Worm (Caenorhabditis elegans) whole organism, midembryonic: ENCODE data around the gene C33C12.11.

Experiments used
- T22C8.4 ChIP-seq: fragments of 200-800 bp; sonication (Bioruptor generic); IDR thresholded peaks from 2 replicates; pipeline ENCODE4 v1.3.6; 2022; ENCODE audit warnings: missing genetic modification characterization, missing compliant biosample characterization
- cog-1 ChIP-seq: sonication (generic microtip); optimal IDR thresholded peaks from 2 replicates; lab custom pipeline; 2016; ENCODE audit warnings: missing genetic modification characterization, missing compliant biosample characterization
- flt-1 ChIP-seq: fragments of 200-800 bp; sonication (Bioruptor generic); IDR thresholded peaks from 2 replicates; pipeline ENCODE4 v1.3.6; 2022; ENCODE audit warnings: missing genetic modification characterization, missing compliant biosample characterization
- klf-2 ChIP-seq: fragments of 200-800 bp; sonication (Bioruptor generic); conservative IDR thresholded peaks from 2 replicates; pipeline ENCODE4 v1.3.6; 2022; ENCODE audit warnings: missing genetic modification reagents, missing genetic modification characterization, missing compliant biosample characterization
- med-1 ChIP-seq: sonication (generic microtip); optimal IDR thresholded peaks from 2 replicates; lab custom pipeline; 2017; ENCODE audit warnings: missing genetic modification characterization, mild to moderate bottlenecking, missing compliant biosample characterization, antibody characterized with exemption, missing genetic modification reagents; ENCODE audit not compliant: insufficient read depth
- ref-1 ChIP-seq: fragments of 200-800 bp; sonication (Bioruptor generic); conservative IDR thresholded peaks from 2 replicates; pipeline ENCODE4 v1.3.6; 2022; ENCODE audit warnings: missing genetic modification reagents, missing genetic modification characterization, missing compliant biosample characterization
- tab-1 ChIP-seq: fragments of 200-800 bp; sonication (Bioruptor generic); IDR thresholded peaks from 2 replicates; pipeline ENCODE4 v1.3.6; 2022; ENCODE audit warnings: missing genetic modification characterization, missing compliant biosample characterization
- ztf-23 ChIP-seq: fragments of 200-800 bp; sonication (Bioruptor generic); IDR thresholded peaks from 2 replicates; pipeline ENCODE4 v1.3.6; 2022; ENCODE audit warnings: missing genetic modification reagents, missing genetic modification characterization, missing compliant biosample characterization
- ztf-29 ChIP-seq: fragments of 200-800 bp; sonication (Bioruptor generic); IDR thresholded peaks from 2 replicates; pipeline ENCODE4 v1.3.6; 2022; ENCODE audit warnings: missing genetic modification reagents, missing genetic modification characterization, missing compliant biosample characterization

Gene C33C12.11

ce11 chrII:2191383-2191782, 27.8 kb upstream of the C33C12.11 start:
- TF ChIP-seq T22C8.4, result no peak
- TF ChIP-seq cog-1 (tag; lab: Kevin White, UChicago), result no peak
- TF ChIP-seq ztf-23 (GFP tag; lab: Robert Waterston, UW), result no peak
- no peak for TF ChIP-seq ref-1 (GFP tag; lab: Robert Waterston, UW)
- TF ChIP-seq med-1 (GFP tag; lab: Kevin White, UChicago), result no peak

DNA sequence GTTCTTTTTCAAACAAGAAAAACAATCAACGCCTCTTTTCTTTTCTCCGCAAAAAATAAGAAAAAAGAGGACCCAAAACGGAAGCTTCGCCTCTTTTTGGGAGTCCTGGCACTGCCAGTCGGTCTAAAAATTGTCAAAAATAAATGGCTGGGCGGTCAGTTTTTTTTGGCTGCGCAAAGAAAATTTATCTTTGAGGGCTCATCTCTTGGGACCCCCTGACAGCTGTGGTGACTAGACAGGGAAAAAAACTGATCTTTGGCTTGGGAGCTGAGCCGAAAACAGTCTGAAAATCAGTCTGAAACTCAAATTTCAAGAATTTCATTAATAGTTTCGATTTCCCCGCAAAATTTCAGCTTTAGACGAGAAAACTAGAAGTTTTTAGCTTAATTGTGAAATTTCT, 26.9 kb upstream of the C33C12.11 start:
- TF ChIP-seq cog-1 (tag; lab: Kevin White, UChicago), result no peak
- TF ChIP-seq ztf-23 (GFP tag; lab: Robert Waterston, UW), result no peak
- TF ChIP-seq T22C8.4, result no peak
- no peak for TF ChIP-seq med-1 (GFP tag; lab: Kevin White, UChicago)
- no peak for TF ChIP-seq flt-1 (GFP tag; lab: Robert Waterston, UW)
- TF ChIP-seq tab-1 (GFP tag; lab: Robert Waterston, UW), result no peak
- no peak for TF ChIP-seq klf-2
- TF ChIP-seq ztf-29, result no peak
- no peak for TF ChIP-seq ref-1 (GFP tag; lab: Robert Waterston, UW)

DNA sequence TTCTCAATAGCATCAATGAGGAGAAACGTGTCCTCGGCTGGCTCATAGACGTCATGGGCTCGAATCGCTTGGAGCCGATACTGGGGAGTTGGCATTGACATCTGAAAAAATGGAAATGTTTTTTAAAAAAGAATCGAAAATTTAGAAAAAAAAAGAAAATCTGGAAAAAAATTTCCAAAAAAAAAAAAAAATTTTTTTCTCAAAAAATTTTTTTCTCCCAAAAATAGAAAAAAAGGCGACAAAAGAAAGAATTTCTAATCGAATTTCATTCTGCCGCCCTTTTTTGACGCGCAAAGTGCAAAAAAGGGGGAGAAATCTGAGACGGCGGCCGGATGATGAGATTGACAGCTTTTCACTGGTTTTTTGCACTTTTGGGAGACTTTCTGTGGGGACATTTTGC, 25.7 kb upstream of the C33C12.11 start, which contains the start of gene mtq-2:
Gene mtq-2, minus strand, starts transcription at position 101 of the 400 bp plus-strand sequence.
- no peak for TF ChIP-seq med-1 (GFP tag; lab: Kevin White, UChicago)

DNA sequence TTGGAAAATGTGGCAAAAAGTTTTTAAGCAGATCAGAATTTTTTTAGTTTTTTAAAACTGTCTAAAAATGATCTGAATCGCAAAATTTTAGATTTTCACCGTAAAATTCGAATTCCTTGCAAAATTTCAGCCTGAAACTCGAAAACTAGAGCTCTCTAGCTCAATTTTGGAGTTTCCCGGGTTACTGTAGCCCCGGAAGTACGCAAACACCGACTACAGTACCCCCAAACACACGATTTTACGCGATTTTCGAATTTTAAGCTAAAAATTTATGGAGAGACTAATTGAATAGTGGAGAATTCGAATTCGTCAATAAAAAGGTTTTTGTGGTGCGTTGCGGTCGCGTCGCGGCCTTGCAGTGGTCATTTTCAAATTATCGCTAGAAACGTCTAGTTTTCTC, 23.1 kb upstream of the C33C12.11 start:
- no peak for TF ChIP-seq ref-1 (GFP tag; lab: Robert Waterston, UW)

ce11 chrII:2186329-2186728, 22.7 kb upstream of the C33C12.11 start, which contains the start of gene gba-2:
Gene gba-2, minus strand, starts transcription at chrII:2186434.
- TF ChIP-seq tab-1 (GFP tag; lab: Robert Waterston, UW) (no peak), ref-1 (GFP tag; lab: Robert Waterston, UW) (no peak), flt-1 (GFP tag; lab: Robert Waterston, UW) (no peak), ztf-29 (no peak)

ce11 chrII:2177735-2178134, 14.1 kb upstream of the C33C12.11 start:
- TF ChIP-seq flt-1 (GFP tag; lab: Robert Waterston, UW) (no peak), T22C8.4 (no peak), med-1 (GFP tag; lab: Kevin White, UChicago) (no peak), cog-1 (tag; lab: Kevin White, UChicago) (no peak), ref-1 (GFP tag; lab: Robert Waterston, UW) (no peak), klf-2 (no peak), ztf-23 (GFP tag; lab: Robert Waterston, UW) (no peak)

ce11 chrII:2176688-2177087, 13.1 kb upstream of the C33C12.11 start, which contains the start of gene gba-1:
Gene gba-1, plus strand, starts transcription at chrII:2176741.
- TF ChIP-seq med-1 (GFP tag; lab: Kevin White, UChicago) (no peak), flt-1 (GFP tag; lab: Robert Waterston, UW) (no peak)

ce11 chrII:2175367-2175766, 11.7 kb upstream of the C33C12.11 start, which contains the start of gene C33C12.7:
Gene C33C12.7, minus strand, starts transcription at chrII:2175467.
- TF ChIP-seq flt-1 (GFP tag; lab: Robert Waterston, UW) (no peak), cog-1 (tag; lab: Kevin White, UChicago) (no peak), tab-1 (GFP tag; lab: Robert Waterston, UW) (no peak), ztf-23 (GFP tag; lab: Robert Waterston, UW) (no peak), ztf-29 (no peak), ref-1 (GFP tag; lab: Robert Waterston, UW) (no peak), med-1 (GFP tag; lab: Kevin White, UChicago) (no peak), T22C8.4 (no peak), klf-2 (no peak)

ce11 chrII:2170085-2170484, 6.5 kb upstream of the C33C12.11 start, which contains the start of gene C33C12.12:
Gene C33C12.12, minus strand, starts transcription at chrII:2170185.
- TF ChIP-seq T22C8.4 (no peak), ztf-29 (no peak), flt-1 (GFP tag; lab: Robert Waterston, UW) (no peak), ref-1 (GFP tag; lab: Robert Waterston, UW) (no peak), cog-1 (tag; lab: Kevin White, UChicago) (no peak), med-1 (GFP tag; lab: Kevin White, UChicago) (no peak), tab-1 (GFP tag; lab: Robert Waterston, UW) (no peak), ztf-23 (GFP tag; lab: Robert Waterston, UW) (no peak), klf-2 (no peak)

- TF ChIP-seq ztf-23 (GFP tag; lab: Robert Waterston, UW), result no peak
- no peak for TF ChIP-seq T22C8.4
- TF ChIP-seq cog-1 (tag; lab: Kevin White, UChicago), result no peak
- no peak for TF ChIP-seq ref-1 (GFP tag; lab: Robert Waterston, UW)
- no peak for TF ChIP-seq med-1 (GFP tag; lab: Kevin White, UChicago)
- no peak for TF ChIP-seq ztf-29
- TF ChIP-seq flt-1 (GFP tag; lab: Robert Waterston, UW), result no peak
- no peak for TF ChIP-seq tab-1 (GFP tag; lab: Robert Waterston, UW)
- TF ChIP-seq klf-2, result no peak
Measured at ce11 chrII:2168374-2168773, 4.7 kb upstream of the C33C12.11 start, which contains the start of gene fbxb-38. Gene fbxb-38, minus strand, starts transcription at chrII:2168763.

DNA sequence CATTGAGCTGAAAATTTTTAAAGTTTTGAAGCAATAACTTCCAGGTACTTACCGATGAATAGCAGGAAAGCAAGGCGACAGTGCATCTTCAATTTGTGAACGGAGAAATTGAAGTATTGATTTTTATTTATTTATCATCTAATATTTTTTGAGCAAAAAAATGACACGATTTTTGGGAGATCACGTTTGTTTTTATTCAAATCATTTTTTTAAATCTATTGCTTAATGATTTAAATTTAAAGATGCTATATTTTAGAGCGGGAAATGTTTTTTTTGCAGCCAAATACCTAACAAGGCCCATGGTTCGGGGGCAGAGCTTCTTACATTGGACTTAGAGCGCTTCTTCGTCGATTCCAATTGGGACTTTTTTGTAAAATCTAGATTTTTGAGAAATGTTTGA, 2.7 kb upstream of the C33C12.11 start, which contains the start of gene C33C12.4:
Gene C33C12.4, minus strand, starts transcription at position 101 of the 400 bp plus-strand sequence.
- TF ChIP-seq ref-1 (GFP tag; lab: Robert Waterston, UW) (no peak), cog-1 (tag; lab: Kevin White, UChicago) (no peak), med-1 (GFP tag; lab: Kevin White, UChicago) (no peak), flt-1 (GFP tag; lab: Robert Waterston, UW) (no peak), ztf-23 (GFP tag; lab: Robert Waterston, UW) (no peak), T22C8.4 (no peak), tab-1 (GFP tag; lab: Robert Waterston, UW) (no peak), ztf-29 (no peak), klf-2 (no peak)
